Worm (Caenorhabditis elegans) whole organism, L4 larva: ENCODE measurements around the gene srd-66.

Experiments
- D1046.2 ChIP-seq: fragments of 200-800 bp; sonication (Bioruptor generic); IDR thresholded peaks from 2 replicates; pipeline ENCODE4 v1.3.6; 2022; ENCODE audit warnings: missing genetic modification characterization, missing compliant biosample characterization
- F10B5.3 ChIP-seq: sonication (generic microtip); optimal IDR thresholded peaks from 2 replicates; lab custom pipeline; 2016; ENCODE audit warnings: mild to moderate bottlenecking, missing genetic modification characterization, missing compliant biosample characterization
- T20F7.1 ChIP-seq: fragments of 200-800 bp; sonication (Bioruptor generic); optimal IDR thresholded peaks from 2 replicates; lab custom pipeline; 2018; ENCODE audit warnings: mild to moderate bottlenecking, missing genetic modification characterization, missing compliant biosample characterization
- aha-1 ChIP-seq: fragments of 150-350 bp; peaks from one replicate; lab custom pipeline; 2014; ENCODE audit warnings: missing biosample characterization, missing genetic modification characterization
- aly-2 ChIP-seq: sonication (generic microtip); optimal IDR thresholded peaks from 2 replicates; lab custom pipeline; 2018; ENCODE audit warnings: missing biosample characterization, missing genetic modification characterization
- ceh-20 ChIP-seq: fragments of 200-800 bp; sonication (Bioruptor generic); IDR thresholded peaks from 2 replicates; pipeline ENCODE4 v1.3.6; 2022; ENCODE audit warnings: missing genetic modification reagents, missing genetic modification characterization, missing compliant biosample characterization
- ceh-32 ChIP-seq: sonication (generic microtip); optimal IDR thresholded peaks from 2 replicates; lab custom pipeline; 2016; ENCODE audit warnings: mild to moderate bottlenecking, missing genetic modification characterization, missing compliant biosample characterization; ENCODE audit not compliant: poor library complexity
- ceh-44 ChIP-seq: fragments of 200-800 bp; sonication (Bioruptor generic); IDR thresholded peaks from 2 replicates; pipeline ENCODE4 v1.3.6; 2022; ENCODE audit warnings: missing genetic modification reagents, missing genetic modification characterization, missing compliant biosample characterization
- ces-1 ChIP-seq: fragments of 150-350 bp; sonication (generic microtip); optimal IDR thresholded peaks from 4 replicates; lab custom pipeline; 2014; ENCODE audit warnings: missing biosample characterization, missing genetic modification reagents, missing genetic modification characterization
- ctbp-1 ChIP-seq: fragments of 200-800 bp; sonication (Bioruptor generic); IDR thresholded peaks from 2 replicates; pipeline ENCODE4 v1.3.6; 2022; ENCODE audit warnings: missing genetic modification reagents, missing genetic modification characterization, missing compliant biosample characterization
- daf-12 ChIP-seq: fragments of 150-350 bp; optimal IDR thresholded peaks from 2 replicates; lab custom pipeline; 2014; ENCODE audit warnings: missing biosample characterization, missing genetic modification reagents, missing genetic modification characterization
- daf-16 ChIP-seq, 3 experiments: sonication (generic microtip); optimal IDR thresholded peaks; 2 replicates each; lab custom pipeline; 2016 to 2017; ENCODE audit warnings: missing genetic modification characterization in 3 of 3, missing genetic modification reagents in 3 of 3, mild to moderate bottlenecking in 2 of 3, missing compliant biosample characterization in 2 of 3, missing biosample characterization in 1 of 3, moderate library complexity in 1 of 3
- dmd-6 ChIP-seq: fragments of 200-800 bp; sonication (Bioruptor generic); IDR thresholded peaks from 2 replicates; pipeline ENCODE4 v1.3.6; 2022; ENCODE audit warnings: missing genetic modification reagents, missing genetic modification characterization, missing compliant biosample characterization
- duxl-1 ChIP-seq: sonication (generic microtip); optimal IDR thresholded peaks from 2 replicates; lab custom pipeline; 2016; ENCODE audit warnings: mild to moderate bottlenecking, missing genetic modification characterization, moderate library complexity, missing compliant biosample characterization; ENCODE audit not compliant: poor library complexity
- dve-1 ChIP-seq: sonication (generic microtip); optimal IDR thresholded peaks from 2 replicates; lab custom pipeline; 2017; ENCODE audit warnings: antibody characterized with exemption, mild to moderate bottlenecking, missing genetic modification characterization, missing compliant biosample characterization; ENCODE audit not compliant: insufficient read depth
- egl-43 ChIP-seq: fragments of 200-800 bp; sonication (Bioruptor generic); IDR thresholded peaks from 2 replicates; pipeline ENCODE4 v1.3.6; 2022; ENCODE audit warnings: missing genetic modification reagents, missing genetic modification characterization, missing compliant biosample characterization
- fos-1 ChIP-seq: fragments of 150-350 bp; optimal IDR thresholded peaks from 2 replicates; lab custom pipeline; 2014; ENCODE audit warnings: missing biosample characterization, missing genetic modification characterization
- hmg-1.1 ChIP-seq: fragments of 200-800 bp; sonication (Bioruptor generic); IDR thresholded peaks from 2 replicates; pipeline ENCODE4 v1.3.6; 2022; ENCODE audit warnings: missing genetic modification reagents, missing genetic modification characterization, missing compliant biosample characterization
- jun-1 ChIP-seq: fragments of 150-350 bp; optimal IDR thresholded peaks from 2 replicates; lab custom pipeline; 2014; ENCODE audit warnings: missing biosample characterization, missing genetic modification reagents, missing genetic modification characterization
- lin-39 ChIP-seq: fragments of 150-350 bp; optimal IDR thresholded peaks from 2 replicates; lab custom pipeline; 2014; ENCODE audit warnings: missing biosample characterization, missing genetic modification reagents, missing genetic modification characterization
- lsy-2 ChIP-seq, 2 experiments: fragments of 150-350 bp in 1 of 2; sonication (generic microtip) in 1 of 2; optimal IDR thresholded peaks; 2 replicates each; lab custom pipeline; 2014 to 2017; ENCODE audit warnings: missing biosample characterization in 2 of 2, missing genetic modification characterization in 2 of 2
- nhr-11 ChIP-seq: fragments of 150-350 bp; optimal IDR thresholded peaks from 2 replicates; lab custom pipeline; 2014; ENCODE audit warnings: missing biosample characterization, missing genetic modification characterization
- nhr-237 ChIP-seq: sonication (generic microtip); optimal IDR thresholded peaks from 2 replicates; lab custom pipeline; 2017; ENCODE audit warnings: missing biosample characterization, missing genetic modification characterization
- nhr-28 ChIP-seq: fragments of 150-350 bp; optimal IDR thresholded peaks from 2 replicates; lab custom pipeline; 2014; ENCODE audit warnings: missing biosample characterization, missing genetic modification characterization
- pha-4 ChIP-seq, 2 experiments: fragments of 150-350 bp in 1 of 2; fragments of 200-800 bp in 1 of 2; sonication (Bioruptor generic) in 1 of 2; IDR thresholded peaks in 1 of 2; optimal IDR thresholded peaks in 1 of 2; 2 replicates each; pipeline versions ENCODE4 v1.3.6 to Lab custom; 2014 to 2022; ENCODE audit warnings: missing genetic modification characterization in 2 of 2, missing genetic modification reagents in 2 of 2, missing biosample characterization in 1 of 2, missing compliant biosample characterization in 1 of 2
- php-3 ChIP-seq: fragments of 200-800 bp; sonication (Bioruptor generic); IDR thresholded peaks from 2 replicates; pipeline ENCODE4 v1.3.6; 2022; ENCODE audit warnings: missing genetic modification reagents, missing genetic modification characterization, missing compliant biosample characterization
- sdz-12 ChIP-seq: fragments of 200-800 bp; sonication (Bioruptor generic); optimal IDR thresholded peaks from 2 replicates; lab custom pipeline; 2018; ENCODE audit warnings: mild to moderate bottlenecking, missing genetic modification characterization, missing compliant biosample characterization
- set-16 ChIP-seq: fragments of 200-800 bp; sonication (Bioruptor generic); IDR thresholded peaks from 2 replicates; pipeline ENCODE4 v1.3.6; 2022; ENCODE audit warnings: missing genetic modification reagents, missing genetic modification characterization, missing compliant biosample characterization
- spr-3 ChIP-seq: fragments of 200-800 bp; sonication (Bioruptor generic); optimal IDR thresholded peaks from 2 replicates; lab custom pipeline; 2018; ENCODE audit warnings: mild to moderate bottlenecking, missing genetic modification characterization, missing compliant biosample characterization
- unc-39 ChIP-seq: sonication (generic microtip); optimal IDR thresholded peaks from 2 replicates; lab custom pipeline; 2017; ENCODE audit warnings: missing biosample characterization, missing genetic modification characterization
- unc-62 ChIP-seq, 3 experiments: fragments of 150-350 bp in 1 of 3; sonication (generic microtip); optimal IDR thresholded peaks in 2 of 3; peaks in 1 of 3; 1 replicate in 1 of 3; 2 replicates in 2 of 3; lab custom pipeline; 2014 to 2017; ENCODE audit warnings: missing biosample characterization in 3 of 3, missing genetic modification characterization in 3 of 3, missing genetic modification reagents in 3 of 3, missing genotype in 1 of 3
- vab-7 ChIP-seq: fragments of 200-800 bp; sonication (Bioruptor generic); IDR thresholded peaks from 2 replicates; pipeline ENCODE4 v1.3.6; 2022; ENCODE audit warnings: missing genetic modification reagents, missing genetic modification characterization, missing compliant biosample characterization
- zip-11 ChIP-seq: fragments of 200-800 bp; sonication (Bioruptor generic); IDR thresholded peaks from 2 replicates; pipeline ENCODE4 v1.3.6; 2022; ENCODE audit warnings: missing genetic modification characterization, missing compliant biosample characterization
- zip-2 ChIP-seq: fragments of 150-350 bp; optimal IDR thresholded peaks from 2 replicates; lab custom pipeline; 2014; ENCODE audit warnings: missing biosample characterization, missing genetic modification characterization

srd-66 gene

ce11 chrIII:1984860-1985259, 2.4 kb upstream of the srd-66 start, which contains the start of gene Y39A3B.7:
Gene Y39A3B.7 (minus strand): TSS chrIII:1984960.
- no peak for TF ChIP-seq T20F7.1
- TF ChIP-seq zip-2 (tag; lab: Kevin White, UChicago): no peak
- TF ChIP-seq ceh-20: no peak
- TF ChIP-seq pha-4 (GFP tag; IDR thresholded peaks at IDR 0.05; lab: Robert Waterston, UW): no peak
- TF ChIP-seq pha-4 (tag; optimal IDR thresholded peaks at IDR 0.05; lab: Kevin White, UChicago): no peak
- no peak for TF ChIP-seq daf-12 (tag; lab: Kevin White, UChicago)
- no peak for TF ChIP-seq spr-3 (GFP tag; lab: Kevin White, UChicago)
- no peak for TF ChIP-seq nhr-28
- no peak for TF ChIP-seq dmd-6 (GFP tag; lab: Robert Waterston, UW)
- TF ChIP-seq unc-39 (tag; lab: Kevin White, UChicago): no peak
- TF ChIP-seq ceh-44: no peak
- no peak for TF ChIP-seq lsy-2 (tag; optimal IDR thresholded peaks at IDR 0.05; lab: Kevin White, UChicago)
- TF ChIP-seq nhr-11: no peak
- no peak for TF ChIP-seq ctbp-1 (GFP tag; lab: Robert Waterston, UW)
- TF ChIP-seq lin-39 (tag; lab: Kevin White, UChicago): no peak
- TF ChIP-seq D1046.2 (GFP tag; lab: Robert Waterston, UW): no peak
- TF ChIP-seq sdz-12 (GFP tag; lab: Kevin White, UChicago): no peak
- TF ChIP-seq dve-1 (tag; lab: Kevin White, UChicago): no peak
- TF ChIP-seq duxl-1 (tag; lab: Kevin White, UChicago): no peak
- no peak for TF ChIP-seq aly-2 (tag; lab: Kevin White, UChicago)
- no peak for TF ChIP-seq zip-11 (GFP tag; lab: Robert Waterston, UW)

ce11 chrIII:1981467-1981866, 980 bp downstream of the srd-66 start:
- TF ChIP-seq vab-7 (GFP tag; lab: Robert Waterston, UW) (peak; percentile 35; the same call in 1 of the 2 replicates), daf-16 (GFP tag; optimal IDR thresholded peaks at IDR 0.05; lab: Kevin White, UChicago) (no peak), daf-16 (tag; optimal IDR thresholded peaks at IDR 0.05; lab: Kevin White, UChicago) (no peak)

ce11 chrIII:1977424-1977823, 5.0 kb downstream of the srd-66 start:
- TF ChIP-seq aha-1 (tag; lab: Kevin White, UChicago) (peak; percentile 17), unc-62 (GFP tag; optimal IDR thresholded peaks at IDR 0.05 in 1 of 2; lab: Kevin White, UChicago) (peak in 1 of 2 experiments; percentile 96), unc-62 (tag; optimal IDR thresholded peaks at IDR 0.05; lab: Kevin White, UChicago) (no peak), ces-1 (GFP tag; lab: Kevin White, UChicago) (no peak), hmg-1.1 (GFP tag; lab: Robert Waterston, UW) (no peak)

ce11 chrIII:1976642-1977041, 5.8 kb downstream of the srd-66 start, which contains the start of gene R155.3:
Gene R155.3 (minus strand): TSS chrIII:1976742.
- TF ChIP-seq jun-1 (tag; lab: Kevin White, UChicago): no peak
- TF ChIP-seq F10B5.3: no peak
- TF ChIP-seq nhr-237 (tag; lab: Kevin White, UChicago): no peak
- TF ChIP-seq fos-1 (tag; lab: Kevin White, UChicago): no peak
- TF ChIP-seq nhr-11: no peak
- TF ChIP-seq sdz-12 (GFP tag; lab: Kevin White, UChicago): no peak
- no peak for TF ChIP-seq php-3
- TF ChIP-seq ceh-32: no peak

- TF ChIP-seq egl-43 (GFP tag; lab: Robert Waterston, UW): peak; percentile 52; the same call in 1 of the 2 replicates
- no peak for TF ChIP-seq vab-7 (GFP tag; lab: Robert Waterston, UW)
- peak; percentile 73 for TF ChIP-seq set-16 (GFP tag; lab: Robert Waterston, UW)
Measured at ce11 chrIII:1975992-1976391, 6.5 kb downstream of the srd-66 start.
